Fruit fly (Drosophila melanogaster): ENCODE measurements around the gene CG3308.

The CG3308 gene

dm6 chr3R:21269923-21270322 lies 3.7 kb downstream of the CG3308 start, which contains the start of the genes AP-2sigma and Idi (continued):
- TF ChIP-seq svp (GFP tag) (peak; percentile 84), Ets96B (tag; optimal IDR thresholded peaks at IDR 0.05) (no peak), CG34406 (GFP tag; optimal IDR thresholded peaks at IDR 0.05) (no peak), CG32006 (GFP tag; optimal IDR thresholded peaks at IDR 0.05) (no peak), CG6276 (GFP tag; optimal IDR thresholded peaks at IDR 0.05) (no peak)

- peak; percentile 31 for TF ChIP-seq CG10631 (GFP tag; optimal IDR thresholded peaks at IDR 0.05)
- no peak for TF ChIP-seq CG16779 (tag; optimal IDR thresholded peaks at IDR 0.05)
- TF ChIP-seq Eip78C (GFP tag), result peak; percentile 83
- peak; percentile 44 for TF ChIP-seq cyc (GFP tag; optimal IDR thresholded peaks at IDR 0.05)
- TF ChIP-seq CG3032 (tag; optimal IDR thresholded peaks at IDR 0.05), result peak; percentile 20
- TF ChIP-seq Sox102F (GFP tag; optimal IDR thresholded peaks at IDR 0.05), result peak; percentile 44
- peak; percentile 45 for TF ChIP-seq achi (GFP tag; optimal IDR thresholded peaks at IDR 0.05)
- TF ChIP-seq Gug (GFP tag; IDR thresholded peaks at IDR 0.05), result no peak
- TF ChIP-seq Ets96B (tag; optimal IDR thresholded peaks at IDR 0.05), result no peak
- no peak for TF ChIP-seq CG32006 (GFP tag; optimal IDR thresholded peaks at IDR 0.05)
- TF ChIP-seq CG6163 (GFP tag; IDR thresholded peaks at IDR 0.05), result no peak
- 0 out of 3 replicates have a peak, but pooled peaks have one; percentile 28 for TF ChIP-seq eg (GFP tag; IDR thresholded peaks at IDR 0.05)
- TF ChIP-seq Eip93F (GFP tag; optimal IDR thresholded peaks at IDR 0.05), result no peak
- TF ChIP-seq Ets21C (GFP tag; optimal IDR thresholded peaks at IDR 0.05), result no peak
- TF ChIP-seq Sox14 (GFP tag; optimal IDR thresholded peaks at IDR 0.05), result peak; percentile 89
- peak; percentile 63 for TF ChIP-seq fkh (GFP tag; optimal IDR thresholded peaks at IDR 0.05)
- TF ChIP-seq CG11294 (GFP tag; IDR thresholded peaks at IDR 0.05), result no peak
- peak; percentile 41 for TF ChIP-seq Eip75B (GFP tag; optimal IDR thresholded peaks at IDR 0.05)
- peak; percentile 66 for TF ChIP-seq CG1621 (tag; optimal IDR thresholded peaks at IDR 0.05)
- peak; percentile 30 for TF ChIP-seq CG6792 (GFP tag; optimal IDR thresholded peaks at IDR 0.05)
- TF ChIP-seq lz (GFP tag; optimal IDR thresholded peaks at IDR 0.05), result peak; percentile 38
- TF ChIP-seq CG11902 (GFP tag; optimal IDR thresholded peaks at IDR 0.05), result no peak
- TF ChIP-seq CG11762 (GFP tag; optimal IDR thresholded peaks at IDR 0.05; ENCODE audit: insufficient read depth), result no peak
- no peak for TF ChIP-seq fd85E (GFP tag; optimal IDR thresholded peaks at IDR 0.05)
- TF ChIP-seq OdsH (GFP tag; optimal IDR thresholded peaks at IDR 0.05), result no peak
- peak; percentile 51 for TF ChIP-seq pdm3 (GFP tag; optimal IDR thresholded peaks at IDR 0.05)
- TF ChIP-seq dsx (GFP tag; optimal IDR thresholded peaks at IDR 0.05; ENCODE audit: poor library complexity, severe bottlenecking), result no peak
- TF ChIP-seq CG4318 (GFP tag; optimal IDR thresholded peaks at IDR 0.05), result no peak
- TF ChIP-seq CG9139 (GFP tag; optimal IDR thresholded peaks at IDR 0.05), result peak; percentile 7
- TF ChIP-seq CG10669 (GFP tag; optimal IDR thresholded peaks at IDR 0.05), result no peak
- TF ChIP-seq Hr39 (GFP tag; optimal IDR thresholded peaks at IDR 0.05), result peak; percentile 33
- TF ChIP-seq Hr4 (GFP tag; optimal IDR thresholded peaks at IDR 0.05), result peak; percentile 13
- TF ChIP-seq CG8119 (GFP tag; IDR thresholded peaks at IDR 0.05), result no peak
- TF ChIP-seq CG6854 (GFP tag; optimal IDR thresholded peaks at IDR 0.05), result peak; percentile 42
- peak; percentile 29 for TF ChIP-seq CG8319 (GFP tag; optimal IDR thresholded peaks at IDR 0.05)
- TF ChIP-seq esn (GFP tag; optimal IDR thresholded peaks at IDR 0.05), result peak; percentile 59
- TF ChIP-seq acj6 (GFP tag; optimal IDR thresholded peaks at IDR 0.05), result peak; percentile 36
- peak; percentile 8 for TF ChIP-seq Sox15 (GFP tag; optimal IDR thresholded peaks at IDR 0.05)
- TF ChIP-seq CG31627 (GFP tag; optimal IDR thresholded peaks at IDR 0.05), result peak; percentile 31
- TF ChIP-seq Blimp-1 (GFP tag; optimal IDR thresholded peaks at IDR 0.05), result peak; percentile 59
- TF ChIP-seq svp (GFP tag), result peak; percentile 97
- TF ChIP-seq CG15336 (GFP tag; IDR thresholded peaks at IDR 0.05), result no peak
- peak; percentile 59 for TF ChIP-seq CG3919 (GFP tag; optimal IDR thresholded peaks at IDR 0.05)
- TF ChIP-seq spab (GFP tag; optimal IDR thresholded peaks at IDR 0.05), result no peak
- TF ChIP-seq dac (GFP tag; optimal IDR thresholded peaks at IDR 0.05), result no peak
- TF ChIP-seq Smox (GFP tag; optimal IDR thresholded peaks at IDR 0.05), result no peak
- TF ChIP-seq Hr38 (GFP tag; optimal IDR thresholded peaks at IDR 0.05), result no peak
- TF ChIP-seq CG6808 (GFP tag; optimal IDR thresholded peaks at IDR 0.05), result peak; percentile 19
- peak; percentile 5 for TF ChIP-seq CG7368 (GFP tag; optimal IDR thresholded peaks at IDR 0.05)
Measured at dm6 chr3R:21268873-21269272, 4.7 kb downstream of the CG3308 start, which contains the start of gene Rab1. TSS of gene Rab1 (minus strand) at chr3R:21269060.
